Fruit fly (Drosophila melanogaster): Measurements from ENCODE around the gene CG17597.

CG17597 gene

dm6 chr2L:18857635-18858059, 26.7 kb upstream of the CG17597 start (continued):
- TF ChIP-seq ci (GFP tag; IDR thresholded peaks at IDR 0.05): peak; percentile 96
- TF ChIP-seq Ada2b (GFP tag; IDR thresholded peaks at IDR 0.05): peak; percentile 92
- TF ChIP-seq Dp (GFP tag; optimal IDR thresholded peaks at IDR 0.05): peak; percentile 10
- 0 out of 2 replicates have a peak, but pooled peaks have one; percentile 41 for TF ChIP-seq ham (GFP tag; IDR thresholded peaks at IDR 0.05)
- TF ChIP-seq CG7372 (GFP tag; IDR thresholded peaks at IDR 0.05): peak; percentile 91
- TF ChIP-seq Fer1 (GFP tag; optimal IDR thresholded peaks at IDR 0.05): peak; percentile 92
- peak; percentile 80 for TF ChIP-seq dmrt11E (tag; optimal IDR thresholded peaks at IDR 0.05)
- TF ChIP-seq CG5245 (GFP tag; optimal IDR thresholded peaks at IDR 0.05): peak; percentile 64
- no peak for TF ChIP-seq ato (GFP tag; IDR thresholded peaks at IDR 0.05; ENCODE audit: partially characterized antibody)
- peak; percentile 57 for TF ChIP-seq luna (GFP tag; optimal IDR thresholded peaks at IDR 0.05)
- peak; percentile 67; the same call in 1 of the 3 replicates for TF ChIP-seq sr (GFP tag; IDR thresholded peaks at IDR 0.05)
- no peak for TF ChIP-seq bbx (GFP tag; IDR thresholded peaks at IDR 0.05; ENCODE audit: partially characterized antibody)
- TF ChIP-seq PHDP (tag; optimal IDR thresholded peaks at IDR 0.05): peak; percentile 95
- peak; percentile 55 for TF ChIP-seq CG4360 (GFP tag; IDR thresholded peaks at IDR 0.05)
- peak; percentile 84 for TF ChIP-seq Vsx1 (GFP tag; optimal IDR thresholded peaks at IDR 0.05)
- peak; percentile 82 for TF ChIP-seq CG10147 (GFP tag; optimal IDR thresholded peaks at IDR 0.05)
- TF ChIP-seq fd64A (GFP tag; optimal IDR thresholded peaks at IDR 0.05): peak; percentile 76
- no peak for TF ChIP-seq lov (optimal IDR thresholded peaks at IDR 0.05)
- peak; percentile 85; the same call in 2 of the 3 replicates for TF ChIP-seq lov (GFP tag; IDR thresholded peaks at IDR 0.05)
- peak; percentile 72 for TF ChIP-seq CG17802 (tag; optimal IDR thresholded peaks at IDR 0.05)
- TF ChIP-seq kay (GFP tag; optimal IDR thresholded peaks at IDR 0.05): peak; percentile 39
- TF ChIP-seq sisA (GFP tag; IDR thresholded peaks at IDR 0.05): peak; percentile 84
- TF ChIP-seq trh (GFP tag; optimal IDR thresholded peaks at IDR 0.05): peak; percentile 71
- TF ChIP-seq H2.0 (GFP tag; IDR thresholded peaks at IDR 0.05): peak; percentile 92
- TF ChIP-seq ara (GFP tag; IDR thresholded peaks at IDR 0.05): peak; percentile 86
- TF ChIP-seq Six4 (GFP tag; optimal IDR thresholded peaks at IDR 0.05): peak; percentile 87
- TF ChIP-seq ftz-f1 (GFP tag; optimal IDR thresholded peaks at IDR 0.05): no peak
- peak; percentile 63 for TF ChIP-seq ab (GFP tag; optimal IDR thresholded peaks at IDR 0.05)
- TF ChIP-seq Hey (tag; optimal IDR thresholded peaks at IDR 0.05): peak; percentile 74
- TF ChIP-seq Atf6 (GFP tag; IDR thresholded peaks at IDR 0.05): peak; percentile 90
- TF ChIP-seq CG10959 (GFP tag; IDR thresholded peaks at IDR 0.05): peak; percentile 83
- TF ChIP-seq vvl (GFP tag; IDR thresholded peaks at IDR 0.05): peak; percentile 93
- no peak for TF ChIP-seq zf30C (GFP tag; optimal IDR thresholded peaks at IDR 0.05)
- peak; percentile 81 for TF ChIP-seq Taf1 (GFP tag; IDR thresholded peaks at IDR 0.05)
- peak; percentile 96 for TF ChIP-seq CG13424 (tag; optimal IDR thresholded peaks at IDR 0.05)
- peak; percentile 45; the same call in 1 of the 2 replicates for TF ChIP-seq dimm (GFP tag; IDR thresholded peaks at IDR 0.05)
- no peak for TF ChIP-seq CG15479 (GFP tag; optimal IDR thresholded peaks at IDR 0.05)
- peak; percentile 82 for TF ChIP-seq CG4707 (GFP tag; optimal IDR thresholded peaks at IDR 0.05)
- TF ChIP-seq exex (tag; optimal IDR thresholded peaks at IDR 0.05): peak; percentile 68
- peak; percentile 53 for TF ChIP-seq pb (GFP tag; optimal IDR thresholded peaks at IDR 0.05)
- TF ChIP-seq row (GFP tag; IDR thresholded peaks at IDR 0.05): peak; percentile 97
- TF ChIP-seq CG10979 (tag; optimal IDR thresholded peaks at IDR 0.05): peak; percentile 87
- peak; percentile 84 for TF ChIP-seq CG9932 (GFP tag; IDR thresholded peaks at IDR 0.05)
- TF ChIP-seq CG6765 (GFP tag; optimal IDR thresholded peaks at IDR 0.05): peak; percentile 81
- TF ChIP-seq CG2712 (tag; optimal IDR thresholded peaks at IDR 0.05): peak; percentile 94
- peak; percentile 97 for TF ChIP-seq sens (GFP tag)
- peak; percentile 83 to 95 for TF ChIP-seq bsh (GFP tag; optimal IDR thresholded peaks at IDR 0.05)
- peak; percentile 94 for TF ChIP-seq slbo (GFP tag; IDR thresholded peaks at IDR 0.05)
- peak; percentile 91 for TF ChIP-seq CG18262 (tag; optimal IDR thresholded peaks at IDR 0.05)

Measured in whole organism, embryonic.